Worm (Caenorhabditis elegans) whole organism, L4 larva: ENCODE measurements around the gene srh-212.

Experiments used
- nhr-11 ChIP-seq: fragments of 150-350 bp; optimal IDR thresholded peaks from 2 replicates; lab custom pipeline; 2014; ENCODE audit warnings: missing biosample characterization, missing genetic modification characterization
- saeg-2 ChIP-seq: fragments of 200-800 bp; sonication (Bioruptor generic); IDR thresholded peaks from 2 replicates; pipeline ENCODE4 v1.3.6; 2022; ENCODE audit warnings: missing genetic modification reagents, missing genetic modification characterization, missing compliant biosample characterization

DNA sequence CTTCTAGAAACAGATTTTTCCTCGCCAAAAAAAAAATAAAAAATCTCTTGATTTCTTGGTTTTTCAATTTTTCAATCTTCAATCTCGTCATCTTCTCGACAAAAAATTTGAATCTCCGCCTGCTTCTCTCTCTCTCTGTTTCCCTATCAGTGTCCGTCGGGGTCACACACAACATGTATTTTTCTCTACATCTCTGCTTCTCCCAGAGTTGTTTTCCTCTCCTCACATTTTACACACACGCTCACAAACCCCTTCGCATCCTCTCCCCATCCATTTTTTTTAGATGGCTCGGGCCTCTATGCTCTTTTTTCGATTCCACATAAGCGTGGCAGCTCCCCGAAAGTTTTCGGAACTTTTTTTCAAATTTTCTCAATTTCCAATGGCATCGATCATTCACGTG, 17.2 kb downstream of the srh-212 start:
- TF ChIP-seq nhr-11 (tag; lab: Kevin White, UChicago) (peak; percentile 80), saeg-2 (no peak)
